Fruit fly (Drosophila melanogaster) whole organism, adult: ENCODE results near the gene CG17752.

Experiments
- CG11617 ChIP-seq: fragments of 200-800 bp; sonication (Bioruptor generic); optimal IDR thresholded peaks from 2 replicates; lab custom pipeline; 2017; ENCODE audit warnings: mild to moderate bottlenecking, missing biosample characterization, missing genetic modification reagents, missing genetic modification characterization
- CG12768 ChIP-seq: fragments of 200-800 bp; sonication (Bioruptor generic); optimal IDR thresholded peaks from 2 replicates; lab custom pipeline; 2017; ENCODE audit warnings: missing biosample characterization, missing genetic modification characterization, mild to moderate bottlenecking, moderate library complexity, missing genetic modification reagents
- CG14711 ChIP-seq: fragments of 200-800 bp; sonication (Bioruptor generic); optimal IDR thresholded peaks from 2 replicates; lab custom pipeline; 2018; ENCODE audit warnings: missing biosample characterization, mild to moderate bottlenecking, missing genetic modification characterization, moderate library complexity
- CG1620 ChIP-seq: fragments of 200-800 bp; sonication (Bioruptor generic); optimal IDR thresholded peaks from 2 replicates; lab custom pipeline; 2016; ENCODE audit warnings: missing biosample characterization, missing genetic modification characterization
- CG33017 ChIP-seq: fragments of 200-800 bp; sonication (Bioruptor generic); optimal IDR thresholded peaks from 2 replicates; lab custom pipeline; 2018; ENCODE audit warnings: missing biosample characterization, mild to moderate bottlenecking, missing genetic modification characterization, moderate library complexity
- CG5204 ChIP-seq: fragments of 200-800 bp; sonication (Bioruptor generic); optimal IDR thresholded peaks from 2 replicates; lab custom pipeline; 2016; ENCODE audit warnings: missing biosample characterization, missing genetic modification characterization
- CG7045 ChIP-seq: fragments of 200-800 bp; sonication (Bioruptor generic); optimal IDR thresholded peaks from 2 replicates; lab custom pipeline; 2017; ENCODE audit warnings: missing biosample characterization, mild to moderate bottlenecking, missing genetic modification characterization
- CG7101 ChIP-seq: fragments of 200-800 bp; sonication (Bioruptor generic); optimal IDR thresholded peaks from 2 replicates; lab custom pipeline; 2018; ENCODE audit warnings: missing biosample characterization, mild to moderate bottlenecking, missing genetic modification characterization, moderate library complexity
- Clk ChIP-seq: fragments of 200-800 bp; sonication (Bioruptor generic); optimal IDR thresholded peaks from 2 replicates; lab custom pipeline; 2017; ENCODE audit warnings: missing biosample characterization, missing genetic modification characterization
- Crg-1 ChIP-seq: fragments of 200-800 bp; sonication (Bioruptor generic); optimal IDR thresholded peaks from 2 replicates; lab custom pipeline; 2016; ENCODE audit warnings: missing biosample characterization, missing genetic modification characterization
- Hr96 ChIP-seq: fragments of 200-800 bp; sonication (Bioruptor generic); optimal IDR thresholded peaks from 2 replicates; lab custom pipeline; 2016; ENCODE audit warnings: missing biosample characterization, missing genetic modification characterization
- Mnt ChIP-seq: fragments of 200-800 bp; sonication (Bioruptor generic); optimal IDR thresholded peaks from 2 replicates; lab custom pipeline; 2016; ENCODE audit warnings: missing biosample characterization, mild to moderate bottlenecking, missing genetic modification characterization
- bab1 ChIP-seq: fragments of 200-800 bp; sonication (Bioruptor generic); optimal IDR thresholded peaks from 3 replicates; lab custom pipeline; 2019; ENCODE audit warnings: missing biosample characterization, mild to moderate bottlenecking, missing genetic modification characterization, moderate library complexity
- cic ChIP-seq: fragments of 200-800 bp; sonication (Bioruptor generic); optimal IDR thresholded peaks from 2 replicates; lab custom pipeline; 2017; ENCODE audit warnings: missing biosample characterization, mild to moderate bottlenecking, missing genetic modification characterization, moderate library complexity
- kay ChIP-seq: fragments of 200-800 bp; sonication (Bioruptor generic); peaks from one replicate; lab custom pipeline; 2016; ENCODE audit warnings: missing biosample characterization, missing genetic modification characterization, borderline replicate concordance
- ovo ChIP-seq: fragments of 200-800 bp; sonication (Bioruptor generic); optimal IDR thresholded peaks from 2 replicates; lab custom pipeline; 2016; ENCODE audit warnings: missing biosample characterization, missing genetic modification characterization
- pad ChIP-seq: fragments of 200-800 bp; sonication (Bioruptor generic); optimal IDR thresholded peaks from 3 replicates; lab custom pipeline; 2017; ENCODE audit warnings: missing biosample characterization, missing genetic modification characterization, mild to moderate bottlenecking, moderate library complexity, missing genetic modification reagents
- tj ChIP-seq: fragments of 200-800 bp; sonication (Bioruptor generic); optimal IDR thresholded peaks from 3 replicates; lab custom pipeline; 2017; ENCODE audit warnings: missing biosample characterization, mild to moderate bottlenecking, missing genetic modification characterization, moderate library complexity
- toe ChIP-seq: fragments of 200-800 bp; sonication (Bioruptor generic); optimal IDR thresholded peaks from 2 replicates; lab custom pipeline; 2016; ENCODE audit warnings: missing biosample characterization, missing genetic modification characterization

Gene CG17752

dm6 chr3R:19612908-19613431 is 2.9 kb downstream of the CG17752 start, which contains the start of gene CG16727:
CG16727 (plus strand) TSS chr3R:19613381.
- TF ChIP-seq Hr96 (GFP tag; lab: Kevin White, UChicago) (no peak), toe (GFP tag; lab: Kevin White, UChicago) (no peak), Clk (GFP tag; lab: Kevin White, UChicago) (no peak), CG7045 (GFP tag; lab: Kevin White, UChicago) (no peak), CG1620 (GFP tag; lab: Kevin White, UChicago) (no peak), CG14711 (no peak), Crg-1 (GFP tag; lab: Kevin White, UChicago) (no peak), cic (GFP tag; lab: Kevin White, UChicago) (no peak), Mnt (no peak)

- no peak for TF ChIP-seq CG1620 (GFP tag; lab: Kevin White, UChicago)
- TF ChIP-seq cic (GFP tag; lab: Kevin White, UChicago), result no peak
- TF ChIP-seq bab1 (GFP tag; lab: Kevin White, UChicago), result no peak
- TF ChIP-seq Clk (GFP tag; lab: Kevin White, UChicago), result no peak
- TF ChIP-seq toe (GFP tag; lab: Kevin White, UChicago), result no peak
- no peak for TF ChIP-seq pad (GFP tag; lab: Kevin White, UChicago)
- no peak for TF ChIP-seq CG7045 (GFP tag; lab: Kevin White, UChicago)
Measured at dm6 chr3R:19619908-19620307, 9.9 kb downstream of the CG17752 start.

- TF ChIP-seq ovo (GFP tag; lab: Kevin White, UChicago), result no peak
- no peak for TF ChIP-seq CG1620 (GFP tag; lab: Kevin White, UChicago)
- TF ChIP-seq CG7045 (GFP tag; lab: Kevin White, UChicago), result no peak
- peak; percentile 2 for TF ChIP-seq tj
- no peak for TF ChIP-seq Crg-1 (GFP tag; lab: Kevin White, UChicago)
- TF ChIP-seq toe (GFP tag; lab: Kevin White, UChicago), result no peak
Measured at dm6 chr3R:19620953-19621352, 10.9 kb downstream of the CG17752 start.

- TF ChIP-seq cic (GFP tag; lab: Kevin White, UChicago), result no peak
- no peak for TF ChIP-seq bab1 (GFP tag; lab: Kevin White, UChicago)
- TF ChIP-seq pad (GFP tag; lab: Kevin White, UChicago), result peak; percentile 0
Measured at dm6 chr3R:19622005-19622404, 12.0 kb downstream of the CG17752 start.

dm6 chr3R:19623606-19624005 is 13.6 kb downstream of the CG17752 start:
- TF ChIP-seq Hr96 (GFP tag; lab: Kevin White, UChicago), result peak; percentile 41
- TF ChIP-seq CG5204 (GFP tag; lab: Kevin White, UChicago), result peak; percentile 52
- no peak for TF ChIP-seq cic (GFP tag; lab: Kevin White, UChicago)
- peak; percentile 6 for TF ChIP-seq CG33017 (tag; lab: Kevin White, UChicago)
- TF ChIP-seq CG7045 (GFP tag; lab: Kevin White, UChicago), result peak; percentile 31
- peak; percentile 19 for TF ChIP-seq CG14711
- TF ChIP-seq bab1 (GFP tag; lab: Kevin White, UChicago), result peak; percentile 52
- peak; percentile 37 for TF ChIP-seq tj
- TF ChIP-seq CG7101, result peak; percentile 33
- peak; percentile 22 for TF ChIP-seq toe (GFP tag; lab: Kevin White, UChicago)
- TF ChIP-seq Mnt, result no peak
- TF ChIP-seq Clk (GFP tag; lab: Kevin White, UChicago), result no peak
- peak; percentile 4 for TF ChIP-seq CG11617 (GFP tag; lab: Kevin White, UChicago)
- TF ChIP-seq pad (GFP tag; lab: Kevin White, UChicago), result peak; percentile 65

- TF ChIP-seq CG14711 (no peak), CG7045 (GFP tag; lab: Kevin White, UChicago) (no peak), Clk (GFP tag; lab: Kevin White, UChicago) (no peak), cic (GFP tag; lab: Kevin White, UChicago) (no peak), pad (GFP tag; lab: Kevin White, UChicago) (no peak), CG5204 (GFP tag; lab: Kevin White, UChicago) (no peak), CG11617 (GFP tag; lab: Kevin White, UChicago) (no peak), CG7101 (no peak), ovo (GFP tag; lab: Kevin White, UChicago) (no peak), CG33017 (tag; lab: Kevin White, UChicago) (no peak), Mnt (no peak), bab1 (GFP tag; lab: Kevin White, UChicago) (no peak), CG12768 (GFP tag; lab: Kevin White, UChicago) (no peak), tj (peak; percentile 76), kay (GFP tag; lab: Kevin White, UChicago) (peak; percentile 75), CG1620 (GFP tag; lab: Kevin White, UChicago) (no peak), Hr96 (GFP tag; lab: Kevin White, UChicago) (no peak)
Measured at dm6 chr3R:19624482-19624881, 14.5 kb downstream of the CG17752 start.
